Worm (Caenorhabditis elegans): Measurements from ENCODE around the gene cfp-1.

- no peak for TF ChIP-seq nhr-77 (tag; optimal IDR thresholded peaks at IDR 0.05)
- TF ChIP-seq ama-1 (optimal IDR thresholded peaks at IDR 0.05): no peak
- TF ChIP-seq nhr-11 (tag; optimal IDR thresholded peaks at IDR 0.05): no peak
- no peak for TF ChIP-seq dmd-4 (tag; optimal IDR thresholded peaks at IDR 0.05)
- no peak for TF ChIP-seq elt-3 (tag; optimal IDR thresholded peaks at IDR 0.05)
- no peak for TF ChIP-seq lin-39 (tag; optimal IDR thresholded peaks at IDR 0.05)
- TF ChIP-seq crh-2 (tag; optimal IDR thresholded peaks at IDR 0.05): peak; percentile 22
- no peak for TF ChIP-seq lin-13 (GFP tag; optimal IDR thresholded peaks at IDR 0.05)
- no peak for TF ChIP-seq lin-11 (tag; optimal IDR thresholded peaks at IDR 0.05)
- no peak for TF ChIP-seq nhr-23 (tag; optimal IDR thresholded peaks at IDR 0.05)
- no peak for TF ChIP-seq lsy-2 (tag; optimal IDR thresholded peaks at IDR 0.05)
These were observed 25.8 kb downstream of the cfp-1 start, which contains the start of gene F52B11.5 for ce11 chrIV:14103054-14103453.

All from whole organism, L2 larva.